Fruit fly (Drosophila melanogaster) whole organism, embryonic: ENCODE measurements around the gene CG1494.

Experiments used
- Ada2b ChIP-seq: fragments of 200-800 bp; sonication (Bioruptor generic); IDR thresholded peaks from 2 replicates; pipeline ENCODE4 v1.3.6; 2022; ENCODE audit warnings: missing biosample characterization, missing genetic modification characterization
- B-H1 ChIP-seq: fragments of 200-800 bp; sonication (Bioruptor generic); IDR thresholded peaks from 3 replicates; pipeline ENCODE4 v1.3.6; 2022; ENCODE audit warnings: missing biosample characterization, missing genetic modification characterization
- CG10366 ChIP-seq: fragments of 200-800 bp; sonication (Bioruptor generic); IDR thresholded peaks from 2 replicates; pipeline ENCODE4 v1.3.6; 2022; ENCODE audit warnings: missing biosample characterization, missing genetic modification characterization
- CG11504 ChIP-seq: fragments of 200-800 bp; sonication (Bioruptor generic); optimal IDR thresholded peaks from 3 replicates; lab custom pipeline; 2019; ENCODE audit warnings: missing biosample characterization, mild to moderate bottlenecking, missing genetic modification characterization, moderate library complexity
- CG12071 ChIP-seq: fragments of 200-800 bp; sonication (Bioruptor generic); optimal IDR thresholded peaks from 3 replicates; lab custom pipeline; 2018; ENCODE audit warnings: missing biosample characterization, mild to moderate bottlenecking, missing genetic modification characterization
- CG13624 ChIP-seq: fragments of 200-800 bp; sonication (Bioruptor generic); optimal IDR thresholded peaks from 2 replicates; lab custom pipeline; 2016; ENCODE audit warnings: missing biosample characterization, missing genetic modification characterization
- CG18011 ChIP-seq: fragments of 200-800 bp; sonication (Bioruptor generic); optimal IDR thresholded peaks from 2 replicates; lab custom pipeline; 2017; ENCODE audit warnings: missing biosample characterization, missing genetic modification characterization, mild to moderate bottlenecking, moderate library complexity, missing genotype
- CG18599 ChIP-seq: fragments of 200-800 bp; sonication (Bioruptor generic); optimal IDR thresholded peaks from 3 replicates; lab custom pipeline; 2017; ENCODE audit warnings: missing biosample characterization, missing genetic modification characterization, mild to moderate bottlenecking, moderate library complexity, missing genetic modification reagents
- CG2678 ChIP-seq: fragments of 200-800 bp; sonication (Bioruptor generic); optimal IDR thresholded peaks from 3 replicates; lab custom pipeline; 2019; ENCODE audit warnings: missing biosample characterization, mild to moderate bottlenecking, missing genetic modification characterization, moderate library complexity
- CG30020 ChIP-seq: fragments of 200-800 bp; optimal IDR thresholded peaks from 2 replicates; lab custom pipeline; 2019; ENCODE audit warnings: missing biosample characterization, mild to moderate bottlenecking, missing genetic modification characterization, moderate library complexity
- CG3065 ChIP-seq: fragments of 200-800 bp; sonication (Bioruptor generic); optimal IDR thresholded peaks from 2 replicates; lab custom pipeline; 2016; ENCODE audit warnings: missing biosample characterization, missing genetic modification characterization
- CG32532 ChIP-seq: fragments of 200-800 bp; sonication (Bioruptor generic); IDR thresholded peaks from 2 replicates; pipeline ENCODE4 v1.3.6; 2022; ENCODE audit warnings: missing biosample characterization, missing genetic modification characterization
- CG32772 ChIP-seq: fragments of 200-800 bp; sonication (Bioruptor generic); IDR thresholded peaks from 2 replicates; pipeline ENCODE4 v1.3.6; 2022; ENCODE audit warnings: missing biosample characterization, missing genetic modification characterization
- CG4730 ChIP-seq: fragments of 200-800 bp; sonication (Bioruptor generic); IDR thresholded peaks from 2 replicates; pipeline ENCODE4 v1.3.6; 2022; ENCODE audit warnings: missing biosample characterization, missing genetic modification characterization
- CG5245 ChIP-seq: fragments of 200-800 bp; sonication (Bioruptor generic); optimal IDR thresholded peaks from 3 replicates; lab custom pipeline; 2016; ENCODE audit warnings: missing biosample characterization, missing genetic modification characterization
- CG6683 ChIP-seq: fragments of 200-800 bp; sonication (Bioruptor generic); optimal IDR thresholded peaks from 2 replicates; lab custom pipeline; 2017; ENCODE audit warnings: missing biosample characterization, mild to moderate bottlenecking, missing genetic modification characterization, missing genetic modification reagents
- CG9932 ChIP-seq: fragments of 200-800 bp; sonication (Bioruptor generic); IDR thresholded peaks from 2 replicates; pipeline ENCODE4 v1.3.6; 2022; ENCODE audit warnings: missing biosample characterization, missing genetic modification characterization
- D19A ChIP-seq: fragments of 200-800 bp; optimal IDR thresholded peaks from 3 replicates; lab custom pipeline; 2019; ENCODE audit warnings: missing biosample characterization, mild to moderate bottlenecking, missing genetic modification characterization, moderate library complexity
- Drgx ChIP-seq: fragments of 200-800 bp; sonication (Bioruptor generic); IDR thresholded peaks from 2 replicates; pipeline ENCODE4 v1.3.6; 2022; ENCODE audit warnings: missing biosample characterization, missing genetic modification characterization
- Fer1 ChIP-seq: fragments of 200-800 bp; sonication (Bioruptor generic); optimal IDR thresholded peaks from 2 replicates; lab custom pipeline; 2017; ENCODE audit warnings: missing biosample characterization, mild to moderate bottlenecking, missing genetic modification characterization
- GATAe ChIP-seq: fragments of 200-800 bp; sonication (Bioruptor generic); conservative IDR thresholded peaks from 2 replicates; pipeline ENCODE4 v1.3.6; 2022; ENCODE audit warnings: missing biosample characterization, missing genetic modification characterization
- Gsc ChIP-seq: fragments of 200-800 bp; sonication (Bioruptor generic); IDR thresholded peaks from 2 replicates; pipeline ENCODE4 v1.3.6; 2022; ENCODE audit warnings: missing biosample characterization, missing genetic modification characterization
- H2.0 ChIP-seq: fragments of 200-800 bp; sonication (Bioruptor generic); IDR thresholded peaks from 2 replicates; pipeline ENCODE4 v1.3.6; 2022; ENCODE audit warnings: missing biosample characterization, missing genetic modification characterization
- HLH54F ChIP-seq: fragments of 200-800 bp; sonication (Bioruptor generic); optimal IDR thresholded peaks from 3 replicates; lab custom pipeline; 2016; ENCODE audit warnings: missing biosample characterization, missing genetic modification characterization
- Hand ChIP-seq: fragments of 200-800 bp; sonication (Bioruptor generic); optimal IDR thresholded peaks from 2 replicates; lab custom pipeline; 2017; ENCODE audit warnings: mild to moderate bottlenecking, missing biosample characterization, missing genetic modification reagents, missing genetic modification characterization
- Hmr ChIP-seq: fragments of 200-800 bp; sonication (Bioruptor generic); optimal IDR thresholded peaks from 3 replicates; lab custom pipeline; 2017; ENCODE audit warnings: mild to moderate bottlenecking, missing biosample characterization, missing genetic modification reagents, missing genetic modification characterization
- Med ChIP-seq: fragments of 200-800 bp; sonication (Bioruptor generic); peaks from one replicate; lab custom pipeline; 2016; ENCODE audit warnings: missing biosample characterization, missing genetic modification characterization, mild to moderate bottlenecking, inconsistent platforms, moderate library complexity
- Neu2 ChIP-seq: fragments of 200-800 bp; sonication (Bioruptor generic); optimal IDR thresholded peaks from 3 replicates; lab custom pipeline; 2016; ENCODE audit warnings: missing biosample characterization, missing genetic modification characterization, borderline replicate concordance
- Nf-YA ChIP-seq: fragments of 200-800 bp; sonication (Bioruptor generic); IDR thresholded peaks from 2 replicates; pipeline ENCODE4 v1.3.6; 2022; ENCODE audit warnings: missing biosample characterization, missing genetic modification characterization
- PHDP ChIP-seq: fragments of 200-800 bp; sonication (Bioruptor generic); optimal IDR thresholded peaks from 3 replicates; lab custom pipeline; 2018; ENCODE audit warnings: missing biosample characterization, mild to moderate bottlenecking, missing genetic modification characterization, moderate library complexity
- Rfx ChIP-seq: fragments of 200-800 bp; sonication (Bioruptor generic); IDR thresholded peaks from 2 replicates; pipeline ENCODE4 v1.3.6; 2022; ENCODE audit warnings: missing biosample characterization, missing genetic modification characterization
- aop ChIP-seq: fragments of 200-800 bp; sonication (Bioruptor generic); IDR thresholded peaks from 2 replicates; pipeline ENCODE4 v1.3.6; 2022; ENCODE audit warnings: missing biosample characterization, missing genetic modification characterization
- ara ChIP-seq: fragments of 200-800 bp; sonication (Bioruptor generic); IDR thresholded peaks from 2 replicates; pipeline ENCODE4 v1.3.6; 2022; ENCODE audit warnings: missing biosample characterization, missing genetic modification characterization
- dan ChIP-seq: fragments of 200-800 bp; sonication (Bioruptor generic); IDR thresholded peaks from 2 replicates; pipeline ENCODE4 v1.3.6; 2022; ENCODE audit warnings: missing biosample characterization, missing genetic modification characterization
- fd3F ChIP-seq: fragments of 200-800 bp; sonication (Bioruptor generic); optimal IDR thresholded peaks from 2 replicates; lab custom pipeline; 2018; ENCODE audit warnings: missing biosample characterization, mild to moderate bottlenecking, missing genetic modification characterization, moderate library complexity
- gem ChIP-seq: fragments of 200-800 bp; sonication (Bioruptor generic); optimal IDR thresholded peaks from 2 replicates; lab custom pipeline; 2019; ENCODE audit warnings: missing biosample characterization, mild to moderate bottlenecking, missing genetic modification characterization, moderate library complexity
- hkb ChIP-seq, 2 experiments: fragments of 200-800 bp in 1 of 2; fragments of >200 bp in 1 of 2; sonication (Bioruptor generic) in 1 of 2; IDR thresholded peaks in 1 of 2; optimal IDR thresholded peaks in 1 of 2; 2 replicates each; pipeline versions ENCODE4 v1.3.6 to Lab custom; 2017 to 2022; ENCODE audit warnings: missing biosample characterization in 1 of 2, missing genetic modification characterization in 1 of 2
- hth ChIP-seq: fragments of >200 bp; optimal IDR thresholded peaks from 2 replicates; lab custom pipeline; 2017; ENCODE audit warnings: inconsistent platforms
- ken ChIP-seq: fragments of 200-800 bp; sonication (Bioruptor generic); IDR thresholded peaks from 3 replicates; pipeline ENCODE4 v1.3.6; 2022; ENCODE audit warnings: missing biosample characterization, missing genetic modification characterization
- klu ChIP-seq: fragments of 200-800 bp; sonication (Bioruptor generic); IDR thresholded peaks from 2 replicates; pipeline ENCODE4 v1.3.6; 2022; ENCODE audit warnings: missing biosample characterization, missing genetic modification characterization
- lilli ChIP-seq: fragments of 200-800 bp; sonication (Bioruptor generic); optimal IDR thresholded peaks from 3 replicates; lab custom pipeline; 2016; ENCODE audit warnings: missing biosample characterization, missing genetic modification characterization
- nmo ChIP-seq: fragments of 200-800 bp; sonication (Bioruptor generic); optimal IDR thresholded peaks from 2 replicates; lab custom pipeline; 2018; ENCODE audit warnings: missing biosample characterization, mild to moderate bottlenecking, missing genetic modification characterization, moderate library complexity
- row ChIP-seq: fragments of 200-800 bp; sonication (Bioruptor generic); IDR thresholded peaks from 3 replicates; pipeline ENCODE4 v1.3.6; 2022; ENCODE audit warnings: missing biosample characterization, missing genetic modification characterization
- run ChIP-seq: fragments of 200-800 bp; sonication (Bioruptor generic); optimal IDR thresholded peaks from 3 replicates; lab custom pipeline; 2018; ENCODE audit warnings: missing biosample characterization, mild to moderate bottlenecking, missing genetic modification characterization
- sens ChIP-seq: fragments of 200-800 bp; sonication (Bioruptor generic); peaks from one replicate; lab custom pipeline; 2016; ENCODE audit warnings: missing biosample characterization, missing genetic modification characterization
- slp2 ChIP-seq: fragments of 200-800 bp; sonication (Bioruptor generic); optimal IDR thresholded peaks from 2 replicates; lab custom pipeline; 2016; ENCODE audit warnings: missing biosample characterization, missing genetic modification characterization
- sna ChIP-seq: fragments of 200-800 bp; sonication (Bioruptor generic); IDR thresholded peaks from 2 replicates; pipeline ENCODE4 v1.3.6; 2022; ENCODE audit warnings: missing biosample characterization, missing genetic modification characterization; ENCODE audit not compliant: partially characterized antibody
- sob ChIP-seq: fragments of 200-800 bp; sonication (Bioruptor generic); IDR thresholded peaks from 2 replicates; pipeline ENCODE4 v1.3.6; 2022; ENCODE audit warnings: missing biosample characterization, missing genetic modification characterization
- tll ChIP-seq, 2 experiments: fragments of 200-800 bp in 1 of 2; fragments of >200 bp in 1 of 2; sonication (Bioruptor generic) in 1 of 2; optimal IDR thresholded peaks; 2 replicates each; lab custom pipeline; 2017 to 2019; ENCODE audit warnings: missing biosample characterization in 2 of 2, missing genetic modification characterization in 2 of 2, mild to moderate bottlenecking in 1 of 2, moderate library complexity in 1 of 2
- unc-4 ChIP-seq: fragments of 200-800 bp; sonication (Bioruptor generic); IDR thresholded peaks from 2 replicates; pipeline ENCODE4 v1.3.6; 2022; ENCODE audit warnings: missing biosample characterization, missing genetic modification characterization; ENCODE audit not compliant: partially characterized antibody
- zfh2 ChIP-seq: fragments of 200-800 bp; sonication (Bioruptor generic); optimal IDR thresholded peaks from 2 replicates; lab custom pipeline; 2016; ENCODE audit warnings: missing biosample characterization, missing genetic modification characterization

CG1494 gene

DNA sequence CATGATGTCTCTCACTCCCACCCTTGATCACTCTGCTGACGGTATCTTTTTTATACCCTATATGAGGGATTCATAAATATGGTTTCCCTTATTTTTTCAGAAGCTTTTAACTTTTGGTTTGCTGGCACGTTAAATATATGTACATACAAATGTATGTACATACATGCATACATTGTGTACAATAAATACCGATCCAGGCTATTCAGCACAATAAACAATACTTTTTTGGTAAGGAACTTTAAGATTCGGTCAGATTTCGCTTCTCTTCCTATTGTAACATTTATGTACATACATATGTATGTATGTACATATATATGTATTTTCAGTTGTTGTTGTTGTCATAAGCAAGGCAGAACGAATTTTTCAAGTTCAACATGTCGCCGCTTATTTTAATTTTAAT, 3.1 kb upstream of the CG1494 start (continued):
- TF ChIP-seq CG30020, result no peak
- no peak for TF ChIP-seq fd3F (GFP tag; lab: Kevin White, UChicago)
- peak; percentile 25 for TF ChIP-seq lilli (GFP tag; lab: Kevin White, UChicago)
- TF ChIP-seq CG18599, result no peak
- peak; percentile 17; the same call in 1 of the 2 replicates for TF ChIP-seq CG9932 (GFP tag; lab: Robert Waterston, UW)
- TF ChIP-seq GATAe (GFP tag; lab: Robert Waterston, UW), result no peak
- TF ChIP-seq hkb (optimal IDR thresholded peaks at IDR 0.05; lab: Kevin White, UChicago), result no peak
- no peak for TF ChIP-seq hkb (GFP tag; IDR thresholded peaks at IDR 0.05; lab: Robert Waterston, UW)
- TF ChIP-seq Neu2 (GFP tag; lab: Kevin White, UChicago), result no peak
- TF ChIP-seq CG32532 (GFP tag; lab: Robert Waterston, UW), result peak; percentile 38
- TF ChIP-seq Fer1 (GFP tag; lab: Kevin White, UChicago), result no peak
- no peak for TF ChIP-seq sna (GFP tag; lab: Robert Waterston, UW)
- no peak for TF ChIP-seq hth (lab: Kevin White, UChicago)
- TF ChIP-seq Gsc, result no peak
- TF ChIP-seq slp2 (GFP tag; lab: Kevin White, UChicago), result no peak
- no peak for TF ChIP-seq ara (GFP tag; lab: Robert Waterston, UW)
- no peak for TF ChIP-seq CG12071 (GFP tag; lab: Kevin White, UChicago)
- TF ChIP-seq CG6683, result no peak
- TF ChIP-seq CG32772 (GFP tag; lab: Robert Waterston, UW), result no peak
- TF ChIP-seq Nf-YA (GFP tag; lab: Robert Waterston, UW), result no peak
- TF ChIP-seq CG11504, result peak; percentile 5
- no peak for TF ChIP-seq CG10366 (GFP tag; lab: Robert Waterston, UW)
- TF ChIP-seq Hmr (GFP tag; lab: Kevin White, UChicago), result peak; percentile 4
- TF ChIP-seq row (GFP tag; lab: Robert Waterston, UW), result peak; percentile 44; the same call in 2 of the 3 replicates
- peak; percentile 89 for TF ChIP-seq D19A (tag; lab: Kevin White, UChicago)
- peak; percentile 29; the same call in 1 of the 2 replicates for TF ChIP-seq H2.0 (GFP tag; lab: Robert Waterston, UW)
- TF ChIP-seq CG13624, result no peak
- 0 out of 2 replicates have a peak, but pooled peaks have one; percentile 42 for TF ChIP-seq CG4730
- peak; percentile 57 for TF ChIP-seq Med (GFP tag; lab: Kevin White, UChicago)
- TF ChIP-seq B-H1 (GFP tag; lab: Robert Waterston, UW), result no peak
- TF ChIP-seq sens, result peak; percentile 61
- TF ChIP-seq dan (GFP tag; lab: Robert Waterston, UW), result no peak
- TF ChIP-seq Rfx, result peak; percentile 76
- no peak for TF ChIP-seq tll (GFP tag; optimal IDR thresholded peaks at IDR 0.05; lab: Kevin White, UChicago)
- no peak for TF ChIP-seq CG3065
- peak; percentile 11 for TF ChIP-seq nmo (GFP tag; lab: Kevin White, UChicago)
- no peak for TF ChIP-seq CG18011
- no peak for TF ChIP-seq Drgx (GFP tag; lab: Robert Waterston, UW)
- TF ChIP-seq gem (tag; lab: Kevin White, UChicago), result peak; percentile 35
- TF ChIP-seq CG5245 (GFP tag; lab: Kevin White, UChicago), result no peak
- TF ChIP-seq Hand, result no peak
- TF ChIP-seq aop (GFP tag; lab: Robert Waterston, UW), result no peak
- TF ChIP-seq PHDP, result peak; percentile 11
- TF ChIP-seq run, result no peak
- TF ChIP-seq klu, result no peak
- TF ChIP-seq unc-4 (GFP tag; lab: Robert Waterston, UW), result no peak
- TF ChIP-seq ken (GFP tag; lab: Robert Waterston, UW), result no peak
- TF ChIP-seq zfh2 (GFP tag; lab: Kevin White, UChicago), result no peak
- TF ChIP-seq sob (GFP tag; lab: Robert Waterston, UW), result no peak
- TF ChIP-seq HLH54F (GFP tag; lab: Kevin White, UChicago), result no peak
- peak; percentile 5 for TF ChIP-seq CG2678 (tag; lab: Kevin White, UChicago)
- 0 out of 2 replicates have a peak, but pooled peaks have one; percentile 27 for TF ChIP-seq Ada2b (GFP tag; lab: Robert Waterston, UW)
